Fruit fly (Drosophila melanogaster) whole organism, embryonic: ENCODE data around the gene Tsp29Fa.

Experiments
- Antp ChIP-seq: fragments of 200-800 bp; sonication (Bioruptor generic); optimal IDR thresholded peaks from 3 replicates; lab custom pipeline; 2016; ENCODE audit warnings: missing biosample characterization, missing genetic modification characterization
- Blimp-1 ChIP-seq: fragments of 200-800 bp; sonication (Bioruptor generic); optimal IDR thresholded peaks from 3 replicates; lab custom pipeline; 2018; ENCODE audit warnings: missing biosample characterization, missing genetic modification characterization, mild to moderate bottlenecking, moderate library complexity, missing genetic modification reagents
- CG11085 ChIP-seq: fragments of 200-800 bp; sonication (Bioruptor generic); IDR thresholded peaks from 2 replicates; pipeline ENCODE4 v1.3.6; 2022; ENCODE audit warnings: missing biosample characterization, missing genetic modification characterization
- CG11560 ChIP-seq: fragments of 200-800 bp; sonication (Bioruptor generic); IDR thresholded peaks from 3 replicates; pipeline ENCODE4 v1.3.6; 2022; ENCODE audit warnings: missing biosample characterization, missing genetic modification characterization
- CG11696 ChIP-seq: fragments of 200-800 bp; sonication (Bioruptor generic); IDR thresholded peaks from 2 replicates; pipeline ENCODE4 v1.3.6; 2022; ENCODE audit warnings: missing biosample characterization, missing genetic modification characterization
- CG12391 ChIP-seq: fragments of 200-800 bp; sonication (Bioruptor generic); optimal IDR thresholded peaks from 3 replicates; lab custom pipeline; 2018; ENCODE audit warnings: missing biosample characterization, mild to moderate bottlenecking, missing genetic modification characterization, moderate library complexity
- CG12659 ChIP-seq: fragments of 200-800 bp; sonication (Bioruptor generic); optimal IDR thresholded peaks from 3 replicates; lab custom pipeline; 2017; ENCODE audit warnings: mild to moderate bottlenecking, missing biosample characterization, missing genetic modification reagents, missing genetic modification characterization
- CG14965 ChIP-seq: fragments of 200-800 bp; sonication (Bioruptor generic); optimal IDR thresholded peaks from 2 replicates; lab custom pipeline; 2016; ENCODE audit warnings: missing biosample characterization, missing genetic modification characterization, borderline replicate concordance
- CG16863 ChIP-seq: fragments of 200-800 bp; sonication (Bioruptor generic); optimal IDR thresholded peaks from 3 replicates; lab custom pipeline; 2016; ENCODE audit warnings: missing biosample characterization, missing genetic modification characterization
- CG2116 ChIP-seq: fragments of 200-800 bp; sonication (Bioruptor generic); optimal IDR thresholded peaks from 3 replicates; lab custom pipeline; 2018; ENCODE audit warnings: missing biosample characterization, mild to moderate bottlenecking, missing genetic modification characterization
- CG2678 ChIP-seq: fragments of 200-800 bp; sonication (Bioruptor generic); optimal IDR thresholded peaks from 3 replicates; lab custom pipeline; 2019; ENCODE audit warnings: missing biosample characterization, mild to moderate bottlenecking, missing genetic modification characterization, moderate library complexity
- CG31441 ChIP-seq: fragments of 200-800 bp; sonication (Bioruptor generic); IDR thresholded peaks from 2 replicates; pipeline ENCODE4 v1.3.6; 2022; ENCODE audit warnings: missing biosample characterization, missing genetic modification characterization
- CG3163 ChIP-seq: fragments of 200-800 bp; sonication (Bioruptor generic); optimal IDR thresholded peaks from 3 replicates; lab custom pipeline; 2016; ENCODE audit warnings: missing biosample characterization, missing genetic modification characterization
- CG3281 ChIP-seq: fragments of 200-800 bp; sonication (Bioruptor generic); optimal IDR thresholded peaks from 3 replicates; lab custom pipeline; 2017; ENCODE audit warnings: missing biosample characterization, mild to moderate bottlenecking, missing genetic modification characterization
- CG42726 ChIP-seq: fragments of 200-800 bp; sonication (Bioruptor generic); IDR thresholded peaks from 2 replicates; pipeline ENCODE4 v1.3.6; 2022; ENCODE audit warnings: missing biosample characterization, missing genetic modification characterization; ENCODE audit not compliant: partially characterized antibody
- CG4282 ChIP-seq: fragments of 200-800 bp; sonication (Bioruptor generic); optimal IDR thresholded peaks from 2 replicates; lab custom pipeline; 2016; ENCODE audit warnings: missing biosample characterization, missing genetic modification characterization
- CG4617 ChIP-seq: fragments of 200-800 bp; sonication (Bioruptor generic); optimal IDR thresholded peaks from 3 replicates; lab custom pipeline; 2016; ENCODE audit warnings: missing biosample characterization, missing genetic modification characterization, borderline replicate concordance
- CG4707 ChIP-seq: fragments of 200-800 bp; sonication (Bioruptor generic); optimal IDR thresholded peaks from 2 replicates; lab custom pipeline; 2018; ENCODE audit warnings: missing biosample characterization, mild to moderate bottlenecking, missing genetic modification characterization, moderate library complexity
- CG4820 ChIP-seq: fragments of 200-800 bp; sonication (Bioruptor generic); optimal IDR thresholded peaks from 3 replicates; lab custom pipeline; 2016; ENCODE audit warnings: missing biosample characterization, missing genetic modification characterization
- CG6683 ChIP-seq: fragments of 200-800 bp; sonication (Bioruptor generic); optimal IDR thresholded peaks from 2 replicates; lab custom pipeline; 2017; ENCODE audit warnings: missing biosample characterization, mild to moderate bottlenecking, missing genetic modification characterization, missing genetic modification reagents
- CG7745 ChIP-seq: fragments of 200-800 bp; sonication (Bioruptor generic); optimal IDR thresholded peaks from 2 replicates; lab custom pipeline; 2018; ENCODE audit warnings: missing biosample characterization, mild to moderate bottlenecking, missing genetic modification characterization, moderate library complexity
- CG9932 ChIP-seq: fragments of 200-800 bp; sonication (Bioruptor generic); IDR thresholded peaks from 2 replicates; pipeline ENCODE4 v1.3.6; 2022; ENCODE audit warnings: missing biosample characterization, missing genetic modification characterization
- CHES-1-like ChIP-seq: fragments of 200-800 bp; sonication (Bioruptor generic); optimal IDR thresholded peaks from 2 replicates; lab custom pipeline; 2016; ENCODE audit warnings: missing biosample characterization, missing genetic modification characterization
- Chrac-16 ChIP-seq: fragments of 200-800 bp; sonication (Bioruptor generic); optimal IDR thresholded peaks from 3 replicates; lab custom pipeline; 2016; ENCODE audit warnings: missing biosample characterization, missing genetic modification characterization
- Dbx ChIP-seq: fragments of 200-800 bp; sonication (Bioruptor generic); IDR thresholded peaks from 3 replicates; pipeline ENCODE4 v1.3.6; 2022; ENCODE audit warnings: missing biosample characterization, missing genetic modification characterization
- Doc2 ChIP-seq: fragments of 200-800 bp; sonication (Bioruptor generic); IDR thresholded peaks from 2 replicates; pipeline ENCODE4 v1.3.6; 2022; ENCODE audit warnings: missing biosample characterization, missing genetic modification characterization
- Drgx ChIP-seq: fragments of 200-800 bp; sonication (Bioruptor generic); IDR thresholded peaks from 2 replicates; pipeline ENCODE4 v1.3.6; 2022; ENCODE audit warnings: missing biosample characterization, missing genetic modification characterization
- Ets65A ChIP-seq: fragments of 200-800 bp; sonication (Bioruptor generic); peaks from one replicate; lab custom pipeline; 2016; ENCODE audit warnings: missing biosample characterization, missing genetic modification characterization
- HLH4C ChIP-seq: fragments of 200-800 bp; sonication (Bioruptor generic); IDR thresholded peaks from 3 replicates; pipeline ENCODE4 v1.3.6; 2022; ENCODE audit warnings: missing biosample characterization, missing genetic modification characterization; ENCODE audit not compliant: partially characterized antibody
- MTF-1 ChIP-seq: fragments of 200-800 bp; sonication (Bioruptor generic); optimal IDR thresholded peaks from 2 replicates; lab custom pipeline; 2018; ENCODE audit warnings: missing biosample characterization, mild to moderate bottlenecking, missing genetic modification characterization, borderline replicate concordance
- Opbp ChIP-seq: fragments of 200-800 bp; sonication (Bioruptor generic); IDR thresholded peaks from 3 replicates; pipeline ENCODE4 v1.3.6; 2022; ENCODE audit warnings: missing biosample characterization, missing genetic modification characterization; ENCODE audit not compliant: partially characterized antibody
- Optix ChIP-seq: fragments of 200-800 bp; sonication (Bioruptor generic); IDR thresholded peaks from 3 replicates; pipeline ENCODE4 v1.3.6; 2022; ENCODE audit warnings: missing biosample characterization, missing genetic modification characterization
- Trl ChIP-seq, 3 experiments: fragments of >200 bp in 2 of 3; fragments of 200-800 bp in 1 of 3; sonication (Bioruptor generic) in 1 of 3; optimal IDR thresholded peaks; 2 replicates in 1 of 3; 3 replicates in 2 of 3; lab custom pipeline; 2016 to 2017; ENCODE audit warnings: missing biosample characterization in 1 of 3, missing genetic modification characterization in 1 of 3
- chm ChIP-seq: fragments of 200-800 bp; sonication (Bioruptor generic); IDR thresholded peaks from 2 replicates; pipeline ENCODE4 v1.3.6; 2022; ENCODE audit warnings: missing biosample characterization, missing genetic modification characterization
- chn ChIP-seq: fragments of 200-800 bp; sonication (Bioruptor generic); optimal IDR thresholded peaks from 2 replicates; lab custom pipeline; 2016; ENCODE audit warnings: missing biosample characterization, missing genetic modification characterization
- crp ChIP-seq, 2 experiments: fragments of 200-800 bp; sonication (Bioruptor generic); optimal IDR thresholded peaks; 2 replicates in 1 of 2; 3 replicates in 1 of 2; lab custom pipeline; 2017; ENCODE audit warnings: missing biosample characterization in 2 of 2, missing genetic modification characterization in 2 of 2, mild to moderate bottlenecking in 1 of 2, moderate library complexity in 1 of 2
- dati ChIP-seq: fragments of 200-800 bp; sonication (Bioruptor generic); IDR thresholded peaks from 2 replicates; pipeline ENCODE4 v1.3.6; 2022; ENCODE audit warnings: missing biosample characterization, missing genetic modification characterization
- disco-r ChIP-seq: fragments of 200-800 bp; sonication (Bioruptor generic); optimal IDR thresholded peaks from 2 replicates; lab custom pipeline; 2016; ENCODE audit warnings: missing biosample characterization, missing genetic modification characterization
- fd64A ChIP-seq: fragments of 200-800 bp; sonication (Bioruptor generic); optimal IDR thresholded peaks from 3 replicates; lab custom pipeline; 2018; ENCODE audit warnings: missing biosample characterization, mild to moderate bottlenecking, missing genetic modification characterization
- gro ChIP-seq: fragments of 200-800 bp; sonication (Bioruptor generic); optimal IDR thresholded peaks from 2 replicates; lab custom pipeline; 2016; ENCODE audit warnings: missing biosample characterization, missing genetic modification characterization
- gt ChIP-seq: fragments of 200-800 bp; sonication (Bioruptor generic); IDR thresholded peaks from 2 replicates; pipeline ENCODE4 v1.3.6; 2022; ENCODE audit warnings: missing biosample characterization, missing genetic modification characterization
- jumu ChIP-seq: fragments of 200-800 bp; sonication (Bioruptor generic); optimal IDR thresholded peaks from 3 replicates; lab custom pipeline; 2016; ENCODE audit warnings: missing biosample characterization, missing genetic modification characterization
- ken ChIP-seq: fragments of 200-800 bp; sonication (Bioruptor generic); IDR thresholded peaks from 3 replicates; pipeline ENCODE4 v1.3.6; 2022; ENCODE audit warnings: missing biosample characterization, missing genetic modification characterization
- oc ChIP-seq: fragments of 200-800 bp; sonication (Bioruptor generic); optimal IDR thresholded peaks from 2 replicates; lab custom pipeline; 2018; ENCODE audit warnings: missing biosample characterization, mild to moderate bottlenecking, missing genetic modification characterization, moderate library complexity
- pros ChIP-seq: fragments of 200-800 bp; sonication (Bioruptor generic); optimal IDR thresholded peaks from 3 replicates; lab custom pipeline; 2019; ENCODE audit warnings: missing biosample characterization, mild to moderate bottlenecking, missing genetic modification characterization, moderate library complexity
- ro ChIP-seq: fragments of 200-800 bp; sonication (Bioruptor generic); IDR thresholded peaks from 2 replicates; pipeline ENCODE4 v1.3.6; 2022; ENCODE audit warnings: missing biosample characterization, missing genetic modification characterization
- run ChIP-seq: fragments of 200-800 bp; sonication (Bioruptor generic); optimal IDR thresholded peaks from 3 replicates; lab custom pipeline; 2018; ENCODE audit warnings: missing biosample characterization, mild to moderate bottlenecking, missing genetic modification characterization
- tna ChIP-seq: fragments of 200-800 bp; sonication (Bioruptor generic); IDR thresholded peaks from 2 replicates; pipeline ENCODE4 v1.3.6; 2022; ENCODE audit warnings: missing biosample characterization, missing genetic modification characterization; ENCODE audit not compliant: partially characterized antibody
- zen2 ChIP-seq: fragments of 200-800 bp; sonication (Bioruptor generic); IDR thresholded peaks from 3 replicates; pipeline ENCODE4 v1.3.6; 2022; ENCODE audit warnings: missing biosample characterization, missing genetic modification characterization; ENCODE audit not compliant: partially characterized antibody
- zfh1 ChIP-seq: fragments of 200-800 bp; sonication (Bioruptor generic); IDR thresholded peaks from 3 replicates; pipeline ENCODE4 v1.3.6; 2022; ENCODE audit warnings: missing biosample characterization, missing genetic modification characterization
- zfh2 ChIP-seq: fragments of 200-800 bp; sonication (Bioruptor generic); optimal IDR thresholded peaks from 2 replicates; lab custom pipeline; 2016; ENCODE audit warnings: missing biosample characterization, missing genetic modification characterization

Tsp29Fa gene

DNA sequence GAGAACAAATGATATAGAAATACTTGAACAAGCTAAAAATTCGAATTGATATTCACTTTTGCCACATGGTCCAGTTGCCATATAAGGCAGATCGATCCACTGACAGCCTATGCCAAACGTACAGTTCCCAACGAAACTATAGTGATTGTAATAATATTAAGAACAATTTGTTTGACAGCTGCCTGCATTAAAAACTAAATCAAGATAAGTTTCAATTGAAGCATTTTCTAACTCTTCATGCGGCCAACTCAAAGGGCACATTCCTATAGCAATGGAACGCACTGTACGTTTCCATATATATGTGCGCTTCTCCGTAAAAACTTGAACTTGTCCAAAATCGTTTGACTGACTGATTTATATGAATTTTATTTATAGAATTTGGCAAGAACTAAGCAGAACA, 39.5 kb upstream of the Tsp29Fa start (continued):
- TF ChIP-seq CG3163, result no peak
- TF ChIP-seq CG42726 (GFP tag; lab: Robert Waterston, UW), result no peak
- no peak for TF ChIP-seq CG4617 (GFP tag; lab: Kevin White, UChicago)
- TF ChIP-seq disco-r (GFP tag; lab: Kevin White, UChicago), result no peak
- TF ChIP-seq ken (GFP tag; lab: Robert Waterston, UW), result no peak
- TF ChIP-seq zen2, result no peak
- no peak for TF ChIP-seq CG31441
- no peak for TF ChIP-seq CG11696 (GFP tag; lab: Robert Waterston, UW)
- TF ChIP-seq run, result no peak
- TF ChIP-seq CG4820, result no peak
- no peak for TF ChIP-seq CG7745 (tag; lab: Kevin White, UChicago)
- peak; percentile 86 for TF ChIP-seq CG9932 (GFP tag; lab: Robert Waterston, UW)
- TF ChIP-seq CG11085, result peak; percentile 55; the same call in 1 of the 2 replicates
- TF ChIP-seq crp (GFP tag; optimal IDR thresholded peaks at IDR 0.05; lab: Kevin White, UChicago), result no peak
- no peak for TF ChIP-seq Drgx (GFP tag; lab: Robert Waterston, UW)
- TF ChIP-seq CG4282 (GFP tag; lab: Kevin White, UChicago), result no peak
- no peak for TF ChIP-seq chm
- no peak for TF ChIP-seq Trl (optimal IDR thresholded peaks at IDR 0.05; lab: Kevin White, UChicago)
- peak; percentile 41 for TF ChIP-seq Trl (GFP tag; optimal IDR thresholded peaks at IDR 0.05; lab: Kevin White, UChicago)
- peak; percentile 68 for TF ChIP-seq CG3281
- peak; percentile 69 for TF ChIP-seq CG2678 (tag; lab: Kevin White, UChicago)
- TF ChIP-seq CG16863 (GFP tag; lab: Kevin White, UChicago), result no peak
- no peak for TF ChIP-seq ro (GFP tag; lab: Robert Waterston, UW)
- TF ChIP-seq jumu (GFP tag; lab: Kevin White, UChicago), result no peak
- TF ChIP-seq oc (tag; lab: Kevin White, UChicago), result no peak
- no peak for TF ChIP-seq CG4707 (GFP tag; lab: Kevin White, UChicago)
- TF ChIP-seq Dbx (GFP tag; lab: Robert Waterston, UW), result peak; percentile 85
- TF ChIP-seq Optix (GFP tag; lab: Robert Waterston, UW), result no peak
- no peak for TF ChIP-seq tna
- no peak for TF ChIP-seq CHES-1-like
- peak; percentile 56 for TF ChIP-seq zfh2
- no peak for TF ChIP-seq gt (GFP tag; lab: Robert Waterston, UW)
- TF ChIP-seq Blimp-1, result no peak
- no peak for TF ChIP-seq MTF-1 (GFP tag; lab: Kevin White, UChicago)
- TF ChIP-seq Ets65A (GFP tag; lab: Kevin White, UChicago), result peak; percentile 39
- no peak for TF ChIP-seq HLH4C
- TF ChIP-seq CG6683, result no peak
- TF ChIP-seq CG14965 (GFP tag; lab: Kevin White, UChicago), result no peak
- no peak for TF ChIP-seq pros (GFP tag; lab: Kevin White, UChicago)
- no peak for TF ChIP-seq Doc2 (GFP tag; lab: Robert Waterston, UW)
- peak; percentile 65 for TF ChIP-seq gro (GFP tag; lab: Kevin White, UChicago)
- no peak for TF ChIP-seq CG2116
- TF ChIP-seq CG12659 (GFP tag; lab: Kevin White, UChicago), result peak; percentile 32
- TF ChIP-seq Opbp (GFP tag; lab: Robert Waterston, UW), result no peak
- TF ChIP-seq CG11560 (tag; lab: Robert Waterston, UW), result peak; percentile 55; the same call in 2 of the 3 replicates
- no peak for TF ChIP-seq dati
- TF ChIP-seq chn (GFP tag; lab: Kevin White, UChicago), result no peak
- no peak for TF ChIP-seq zfh1
- no peak for TF ChIP-seq fd64A (GFP tag; lab: Kevin White, UChicago)
- no peak for TF ChIP-seq CG12391 (tag; lab: Kevin White, UChicago)
- TF ChIP-seq Chrac-16 (GFP tag; lab: Kevin White, UChicago), result peak; percentile 28
- TF ChIP-seq Antp (GFP tag; lab: Kevin White, UChicago), result peak; percentile 49
